In the genomic region with DNA sequence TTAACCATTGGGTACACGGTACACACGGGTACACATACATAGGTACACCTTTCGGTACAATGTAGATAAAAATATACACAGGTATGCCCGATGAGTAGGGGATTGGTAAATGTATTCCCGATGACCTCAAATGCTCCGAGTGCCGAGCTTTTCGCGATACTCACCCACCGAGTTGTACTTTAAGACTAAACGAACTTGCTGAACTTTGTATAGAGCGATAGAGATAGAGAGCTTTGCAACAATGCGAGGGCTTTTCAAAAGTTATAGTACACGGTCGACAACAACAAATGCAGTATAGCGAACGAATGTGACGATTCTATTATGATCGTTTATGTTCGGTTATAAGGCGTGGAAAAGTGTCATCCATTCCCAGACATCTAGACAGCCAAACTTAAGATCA, we compare ENCODE assay signal across 1 fruit fly cellular context.
TF ChIP-seq lines count a peak whose summit lies in the region.

No protein-coding gene starts in this region.

TF ChIP-seq in whole organism, embryonic, 481 proteins besides CTCF, POLR2A, EP300 and RAD21 (continued from another document):
- peak; percentile 58; the same call in 1 of the 3 replicates for TF ChIP-seq so (GFP tag; IDR thresholded peaks at IDR 0.05; lab: Robert Waterston, UW)
- TF ChIP-seq CG31365 (tag; optimal IDR thresholded peaks at IDR 0.05; lab: Kevin White, UChicago), result peak; percentile 17
- no peak for TF ChIP-seq CG2875 (GFP tag; optimal IDR thresholded peaks at IDR 0.05; lab: Kevin White, UChicago)
- no peak for TF ChIP-seq Neu2 (GFP tag; optimal IDR thresholded peaks at IDR 0.05; lab: Kevin White, UChicago; ENCODE audit: borderline replicate concordance)
- TF ChIP-seq ham (GFP tag; IDR thresholded peaks at IDR 0.05; lab: Robert Waterston, UW), result no peak
- no peak for TF ChIP-seq Elba2 (GFP tag; optimal IDR thresholded peaks at IDR 0.05; lab: Kevin White, UChicago)
- no peak for TF ChIP-seq dysf (GFP tag; IDR thresholded peaks at IDR 0.05; lab: Robert Waterston, UW)
- no peak for TF ChIP-seq ssp (GFP tag; IDR thresholded peaks at IDR 0.05; lab: Robert Waterston, UW)
